Worm (Caenorhabditis elegans): ENCODE measurements around the gene mcm-3.

- TF ChIP-seq ama-1 (optimal IDR thresholded peaks at IDR 0.05) (no peak), C38D4.7 (GFP tag; optimal IDR thresholded peaks at IDR 0.05) (no peak), nhr-11 (tag; optimal IDR thresholded peaks at IDR 0.05) (no peak), T23F11.4 (GFP tag; optimal IDR thresholded peaks at IDR 0.05) (no peak), unc-86 (tag; optimal IDR thresholded peaks at IDR 0.05) (no peak), ceh-14 (tag; optimal IDR thresholded peaks at IDR 0.05) (no peak)
Observed at ce11 chrV:15087207-15087706, 27.9 kb upstream of the mcm-3 start, which contains the start of the genes C01G10.15 and C01G10.6.
